Worm (Caenorhabditis elegans) whole organism, L1 larva: ENCODE measurements around the gene T13B5.9.

Source experiments
- elt-2 ChIP-seq: sonication (generic microtip); optimal IDR thresholded peaks from 2 replicates; lab custom pipeline; 2016; ENCODE audit warnings: missing genetic modification characterization, mild to moderate bottlenecking, inconsistent platforms, missing compliant biosample characterization, missing genetic modification reagents
- ztf-4 ChIP-seq: fragments of 150-350 bp; optimal IDR thresholded peaks from 2 replicates; lab custom pipeline; 2014; ENCODE audit warnings: missing biosample characterization, missing genetic modification characterization

ce11 chrII:1088527-1089230, 15.6 kb downstream of the T13B5.9 start:
- TF ChIP-seq ztf-4 (tag; lab: Kevin White, UChicago): no peak
- no peak for TF ChIP-seq elt-2
